Fruit fly (Drosophila melanogaster) whole organism, embryonic: ENCODE results near the gene CG6006.
A peak's percentile ranks its signal among the peaks of the same experiment; 100 is the strongest.

Experiments
- CG31441 ChIP-seq: fragments of 200-800 bp; sonication (Bioruptor generic); IDR thresholded peaks from 2 replicates; pipeline ENCODE4 v1.3.6; 2022; ENCODE audit warnings: missing biosample characterization, missing genetic modification characterization
- CG8478 ChIP-seq: fragments of >200 bp; optimal IDR thresholded peaks from 2 replicates; lab custom pipeline; 2018
- Dll ChIP-seq: fragments of 200-800 bp; sonication (Bioruptor generic); IDR thresholded peaks from 4 replicates; pipeline ENCODE4 v1.3.6; 2022; ENCODE audit warnings: missing biosample characterization, missing genetic modification characterization; ENCODE audit not compliant: partially characterized antibody
- MESR4 ChIP-seq: fragments of 200-800 bp; sonication (Bioruptor generic); optimal IDR thresholded peaks from 2 replicates; lab custom pipeline; 2018; ENCODE audit warnings: missing biosample characterization, mild to moderate bottlenecking, missing genetic modification characterization, moderate library complexity
- Oli ChIP-seq: fragments of 200-800 bp; sonication (Bioruptor generic); optimal IDR thresholded peaks from 2 replicates; lab custom pipeline; 2018; ENCODE audit warnings: missing biosample characterization, mild to moderate bottlenecking, missing genetic modification characterization, moderate library complexity
- Vsx1 ChIP-seq: fragments of 200-800 bp; sonication (Bioruptor generic); optimal IDR thresholded peaks from 2 replicates; lab custom pipeline; 2017; ENCODE audit warnings: missing biosample characterization, mild to moderate bottlenecking, missing genetic modification characterization, missing genetic modification reagents
- psq ChIP-seq: fragments of 200-800 bp; sonication (Bioruptor generic); optimal IDR thresholded peaks from 2 replicates; lab custom pipeline; 2017; ENCODE audit warnings: missing biosample characterization, missing genetic modification characterization

dm6 chr3R:16113124-16113523 is 41.7 kb upstream of the CG6006 start:
- peak; percentile 14 for TF ChIP-seq CG8478 (lab: Kevin White, UChicago)
- no peak for TF ChIP-seq MESR4 (GFP tag; lab: Kevin White, UChicago)
- no peak for TF ChIP-seq psq (GFP tag; lab: Kevin White, UChicago)
- TF ChIP-seq Dll = no peak
- TF ChIP-seq Oli = no peak
- TF ChIP-seq CG31441 (GFP tag; lab: Robert Waterston, UW) = no peak
- TF ChIP-seq Vsx1 = no peak
